Worm (Caenorhabditis elegans) whole organism, L2 larva: ENCODE data around the gene Y55F3BL.4.

Source experiments
- C34F6.9 ChIP-seq: fragments of 150-350 bp; optimal IDR thresholded peaks from 2 replicates; lab custom pipeline; 2014; ENCODE audit warnings: missing biosample characterization, missing genetic modification characterization
- F13H6.1 ChIP-seq: sonication (generic microtip); optimal IDR thresholded peaks from 2 replicates; lab custom pipeline; 2016; ENCODE audit warnings: missing genetic modification characterization, missing compliant biosample characterization
- R02D3.7 ChIP-seq: fragments of 150-350 bp; optimal IDR thresholded peaks from 2 replicates; lab custom pipeline; 2014; ENCODE audit warnings: missing biosample characterization, missing genetic modification characterization
- alr-1 ChIP-seq: fragments of 150-350 bp; optimal IDR thresholded peaks from 2 replicates; lab custom pipeline; 2014; ENCODE audit warnings: missing biosample characterization, missing genetic modification characterization
- blmp-1 ChIP-seq: sonication (generic microtip); optimal IDR thresholded peaks from 2 replicates; lab custom pipeline; 2017; ENCODE audit warnings: missing genetic modification characterization, mild to moderate bottlenecking, missing compliant biosample characterization, antibody characterized with exemption, moderate library complexity; ENCODE audit not compliant: insufficient read depth
- ceh-82 ChIP-seq: fragments of 150-350 bp; optimal IDR thresholded peaks from 2 replicates; lab custom pipeline; 2014; ENCODE audit warnings: missing biosample characterization, missing genetic modification characterization
- dmd-4 ChIP-seq: sonication (generic microtip); optimal IDR thresholded peaks from 2 replicates; lab custom pipeline; 2017; ENCODE audit warnings: missing biosample characterization, missing genetic modification characterization
- elt-1 ChIP-seq: fragments of 150-350 bp; optimal IDR thresholded peaks from 2 replicates; lab custom pipeline; 2014; ENCODE audit warnings: missing biosample characterization, missing genetic modification characterization
- fos-1 ChIP-seq: fragments of 150-350 bp; optimal IDR thresholded peaks from 2 replicates; lab custom pipeline; 2014; ENCODE audit warnings: missing biosample characterization, missing genetic modification characterization
- gmeb-1 ChIP-seq: fragments of 150-350 bp; optimal IDR thresholded peaks from 2 replicates; lab custom pipeline; 2014; ENCODE audit warnings: missing biosample characterization, missing genetic modification characterization
- lin-11 ChIP-seq: fragments of 150-350 bp; sonication (generic microtip); optimal IDR thresholded peaks from 2 replicates; lab custom pipeline; 2014; ENCODE audit warnings: missing biosample characterization, missing genetic modification characterization, inconsistent platforms, mixed read lengths
- lin-13 ChIP-seq: fragments of 150-350 bp; optimal IDR thresholded peaks from 2 replicates; lab custom pipeline; 2014; ENCODE audit warnings: missing biosample characterization, missing genetic modification reagents, missing genetic modification characterization
- lin-39 ChIP-seq: fragments of 150-350 bp; optimal IDR thresholded peaks from 2 replicates; lab custom pipeline; 2014; ENCODE audit warnings: missing biosample characterization, missing genetic modification reagents, missing genetic modification characterization
- lsy-2 ChIP-seq, 2 experiments: fragments of 150-350 bp in 1 of 2; sonication (generic microtip) in 1 of 2; optimal IDR thresholded peaks; 2 replicates each; lab custom pipeline; 2014 to 2017; ENCODE audit warnings: missing biosample characterization in 2 of 2, missing genetic modification characterization in 2 of 2
- mab-5 ChIP-seq: fragments of 150-350 bp; optimal IDR thresholded peaks from 2 replicates; lab custom pipeline; 2014; ENCODE audit warnings: missing biosample characterization, missing genetic modification characterization
- mbf-1 ChIP-seq: sonication (generic microtip); optimal IDR thresholded peaks from 2 replicates; lab custom pipeline; 2017; ENCODE audit warnings: missing biosample characterization, missing genetic modification characterization
- mdl-1 ChIP-seq, 2 experiments: fragments of 150-350 bp in 1 of 2; sonication (generic microtip) in 1 of 2; optimal IDR thresholded peaks; 2 replicates each; lab custom pipeline; 2017; ENCODE audit warnings: missing biosample characterization in 2 of 2, missing genetic modification characterization in 2 of 2
- nhr-10 ChIP-seq: sonication (generic microtip); optimal IDR thresholded peaks from 2 replicates; lab custom pipeline; 2017; ENCODE audit warnings: missing biosample characterization, missing genetic modification characterization
- nhr-11 ChIP-seq: fragments of 150-350 bp; optimal IDR thresholded peaks from 2 replicates; lab custom pipeline; 2014; ENCODE audit warnings: missing biosample characterization, missing genetic modification characterization
- nhr-12 ChIP-seq: fragments of 150-350 bp; optimal IDR thresholded peaks from 2 replicates; lab custom pipeline; 2014; ENCODE audit warnings: missing biosample characterization, missing genetic modification characterization
- nhr-129 ChIP-seq: fragments of 150-350 bp; optimal IDR thresholded peaks from 2 replicates; lab custom pipeline; 2014; ENCODE audit warnings: missing biosample characterization, missing genetic modification characterization
- nhr-23 ChIP-seq: fragments of 150-350 bp; optimal IDR thresholded peaks from 2 replicates; lab custom pipeline; 2014; ENCODE audit warnings: missing biosample characterization, missing genetic modification reagents, missing genetic modification characterization
- nhr-237 ChIP-seq: fragments of 150-350 bp; optimal IDR thresholded peaks from 2 replicates; lab custom pipeline; 2014; ENCODE audit warnings: missing biosample characterization, missing genetic modification characterization
- nhr-6 ChIP-seq: fragments of 150-350 bp; optimal IDR thresholded peaks from 2 replicates; lab custom pipeline; 2014; ENCODE audit warnings: missing biosample characterization, missing genetic modification characterization
- sem-4 ChIP-seq: fragments of 150-350 bp; optimal IDR thresholded peaks from 2 replicates; lab custom pipeline; 2014; ENCODE audit warnings: missing biosample characterization, missing genetic modification reagents, missing genetic modification characterization
- skn-1 ChIP-seq: sonication (generic microtip); optimal IDR thresholded peaks from 2 replicates; lab custom pipeline; 2017; ENCODE audit warnings: missing biosample characterization, missing genetic modification characterization
- sma-3 ChIP-seq: sonication (generic microtip); optimal IDR thresholded peaks from 2 replicates; lab custom pipeline; 2016; ENCODE audit warnings: missing genetic modification reagents, missing genetic modification characterization, missing compliant biosample characterization
- sma-9 ChIP-seq, 2 experiments: fragments of 150-350 bp in 1 of 2; sonication (generic microtip) in 1 of 2; optimal IDR thresholded peaks; 2 replicates each; lab custom pipeline; 2014 to 2016; ENCODE audit warnings: missing genetic modification characterization in 2 of 2, mild to moderate bottlenecking in 1 of 2, missing biosample characterization in 1 of 2, missing compliant biosample characterization in 1 of 2, missing genetic modification reagents in 1 of 2, moderate library complexity in 1 of 2
- snpc-4 ChIP-seq: fragments of 150-350 bp; optimal IDR thresholded peaks from 2 replicates; lab custom pipeline; 2014; ENCODE audit warnings: missing biosample characterization, missing genetic modification characterization
- unc-39 ChIP-seq: fragments of 150-350 bp; optimal IDR thresholded peaks from 2 replicates; lab custom pipeline; 2014; ENCODE audit warnings: missing biosample characterization, missing genetic modification characterization
- unc-55 ChIP-seq: fragments of 150-350 bp; sonication (generic microtip); optimal IDR thresholded peaks from 3 replicates; lab custom pipeline; 2014; ENCODE audit warnings: missing biosample characterization, missing genetic modification reagents, missing genetic modification characterization
- unc-62 ChIP-seq: fragments of 150-350 bp; optimal IDR thresholded peaks from 2 replicates; lab custom pipeline; 2014; ENCODE audit warnings: missing biosample characterization, missing genetic modification reagents, missing genetic modification characterization
- zag-1 ChIP-seq: fragments of 150-350 bp; optimal IDR thresholded peaks from 2 replicates; lab custom pipeline; 2014; ENCODE audit warnings: missing biosample characterization, missing genetic modification characterization
- ztf-1 ChIP-seq: fragments of 200-800 bp; sonication (Bioruptor generic); conservative IDR thresholded peaks from 2 replicates; pipeline ENCODE4 v1.3.6; 2022; ENCODE audit warnings: missing genetic modification characterization, missing compliant biosample characterization
- ztf-11 ChIP-seq: sonication (generic microtip); optimal IDR thresholded peaks from 2 replicates; lab custom pipeline; 2017; ENCODE audit warnings: missing biosample characterization, missing genetic modification characterization
- ztf-4 ChIP-seq: fragments of 150-350 bp; optimal IDR thresholded peaks from 2 replicates; lab custom pipeline; 2014; ENCODE audit warnings: missing biosample characterization, missing genetic modification characterization

Gene Y55F3BL.4

ce11 chrIV:800518-800917, 4.4 kb upstream of the Y55F3BL.4 start, which contains the start of gene mrpl-46:
mrpl-46 (plus strand) TSS chrIV:800818.
- TF ChIP-seq nhr-6 (tag; lab: Kevin White, UChicago) (no peak), sma-9 (GFP tag; optimal IDR thresholded peaks at IDR 0.05; lab: Kevin White, UChicago) (no peak), sma-9 (tag; optimal IDR thresholded peaks at IDR 0.05; lab: Kevin White, UChicago) (no peak)

DNA sequence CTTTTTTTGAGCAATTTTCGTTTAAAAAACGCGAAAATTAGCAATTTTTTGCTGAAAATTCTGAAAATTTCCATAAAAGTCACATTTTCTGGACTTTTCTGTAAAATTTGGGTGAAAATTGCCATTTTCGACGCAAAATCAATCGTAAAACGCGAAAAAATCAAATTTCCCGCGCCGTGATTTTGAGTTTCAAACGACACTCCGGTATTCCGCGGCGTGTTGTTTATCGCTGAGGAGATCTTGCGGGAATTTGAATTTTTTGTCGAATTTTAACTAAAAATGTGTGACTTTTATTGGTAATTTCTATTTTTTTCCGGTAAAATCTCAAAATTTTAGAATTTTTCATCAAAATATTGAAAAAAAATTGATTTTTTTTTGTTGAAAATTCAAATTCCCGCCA, 3.7 kb upstream of the Y55F3BL.4 start:
- no peak for TF ChIP-seq nhr-12 (tag; lab: Kevin White, UChicago)
- TF ChIP-seq R02D3.7 (tag; lab: Kevin White, UChicago): no peak
- no peak for TF ChIP-seq nhr-129
- no peak for TF ChIP-seq snpc-4 (tag; lab: Kevin White, UChicago)
- no peak for TF ChIP-seq fos-1
- TF ChIP-seq nhr-23 (tag; lab: Kevin White, UChicago): no peak
- no peak for TF ChIP-seq ztf-4 (tag; lab: Kevin White, UChicago)
- no peak for TF ChIP-seq unc-62 (GFP tag; lab: Kevin White, UChicago)
- TF ChIP-seq ztf-1 (GFP tag; lab: Robert Waterston, UW): no peak
- no peak for TF ChIP-seq sem-4 (tag; lab: Kevin White, UChicago)
- no peak for TF ChIP-seq mab-5 (tag; lab: Kevin White, UChicago)
- TF ChIP-seq nhr-11: no peak
- no peak for TF ChIP-seq nhr-237 (tag; lab: Kevin White, UChicago)
- TF ChIP-seq lin-39 (tag; lab: Kevin White, UChicago): no peak
- no peak for TF ChIP-seq zag-1 (tag; lab: Kevin White, UChicago)
- TF ChIP-seq ztf-11 (tag; lab: Kevin White, UChicago): no peak

- TF ChIP-seq mbf-1 (tag; lab: Kevin White, UChicago): no peak
Observed at ce11 chrIV:805693-806092, 791 bp downstream of the Y55F3BL.4 start.

ce11 chrIV:807027-807516, 2.2 kb downstream of the Y55F3BL.4 start, which contains the start of gene Y55F3BL.6:
Y55F3BL.6 (minus strand) TSS chrIV:807077.
- no peak for TF ChIP-seq ceh-82
- TF ChIP-seq lin-13 (GFP tag; lab: Kevin White, UChicago): no peak
- TF ChIP-seq skn-1: no peak
- TF ChIP-seq lin-11: peak; percentile 34
- TF ChIP-seq C34F6.9 (tag; lab: Kevin White, UChicago): no peak
- TF ChIP-seq unc-39 (tag; lab: Kevin White, UChicago): no peak

DNA sequence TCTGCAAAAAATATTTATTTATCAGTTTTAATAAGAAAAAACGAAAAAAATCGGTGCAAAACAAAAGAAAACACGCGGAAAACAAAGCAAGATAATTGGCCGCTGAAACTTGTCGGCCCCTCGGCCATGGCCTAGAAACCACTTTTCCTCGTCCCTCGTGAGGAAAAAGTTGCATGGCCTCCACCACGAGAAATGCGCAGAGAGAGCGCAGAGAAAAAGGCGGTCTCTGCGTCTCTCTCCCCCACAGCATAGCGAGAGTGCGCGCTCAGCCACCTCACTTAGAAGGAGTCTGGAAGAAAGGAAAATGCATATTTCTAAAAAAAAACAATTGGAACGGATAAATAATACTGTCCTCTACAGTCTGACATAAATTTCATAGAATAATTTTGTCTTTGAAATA, 8.4 kb downstream of the Y55F3BL.4 start:
- TF ChIP-seq lsy-2 (tag; optimal IDR thresholded peaks at IDR 0.05; lab: Kevin White, UChicago) (peak in 1 of 2 experiments; percentile 31), F13H6.1 (tag; lab: Kevin White, UChicago) (peak; percentile 6), gmeb-1 (peak; percentile 29), unc-55 (GFP tag; lab: Kevin White, UChicago) (peak; percentile 55)

- TF ChIP-seq elt-1 (no peak), sma-3 (GFP tag; lab: Kevin White, UChicago) (no peak), R02D3.7 (tag; lab: Kevin White, UChicago) (no peak), snpc-4 (tag; lab: Kevin White, UChicago) (no peak), blmp-1 (tag; lab: Kevin White, UChicago) (no peak), alr-1 (no peak), sem-4 (tag; lab: Kevin White, UChicago) (no peak), nhr-10 (no peak), nhr-12 (tag; lab: Kevin White, UChicago) (no peak), lsy-2 (tag; optimal IDR thresholded peaks at IDR 0.05; lab: Kevin White, UChicago) (no peak), mdl-1 (tag; optimal IDR thresholded peaks at IDR 0.05; lab: Kevin White, UChicago) (no peak), lin-39 (tag; lab: Kevin White, UChicago) (no peak), dmd-4 (tag; lab: Kevin White, UChicago) (no peak), nhr-23 (tag; lab: Kevin White, UChicago) (no peak), unc-62 (GFP tag; lab: Kevin White, UChicago) (no peak), lin-11 (no peak), ztf-11 (tag; lab: Kevin White, UChicago) (no peak)
Observed at ce11 chrIV:817879-818278, 13.0 kb downstream of the Y55F3BL.4 start.
